Fruit fly (Drosophila melanogaster) whole organism, prepupa: ENCODE measurements around the gene Rph.

Source experiments
- CG10631 ChIP-seq: fragments of 200-800 bp; sonication (Bioruptor generic); optimal IDR thresholded peaks from 2 replicates; lab custom pipeline; 2016; ENCODE audit warnings: missing biosample characterization, missing genetic modification characterization
- CG10669 ChIP-seq: fragments of 200-800 bp; sonication (Bioruptor generic); optimal IDR thresholded peaks from 3 replicates; lab custom pipeline; 2018; ENCODE audit warnings: missing biosample characterization, mild to moderate bottlenecking, missing genetic modification characterization, moderate library complexity
- CG11294 ChIP-seq: fragments of 200-800 bp; sonication (Bioruptor generic); IDR thresholded peaks from 2 replicates; pipeline ENCODE4 v1.3.6; 2022; ENCODE audit warnings: missing biosample characterization, missing genetic modification characterization
- CG11762 ChIP-seq: fragments of 200-800 bp; sonication (Bioruptor generic); optimal IDR thresholded peaks from 3 replicates; lab custom pipeline; 2016; ENCODE audit warnings: missing biosample characterization, missing genetic modification characterization; ENCODE audit not compliant: insufficient read depth
- CG11902 ChIP-seq: fragments of 200-800 bp; sonication (Bioruptor generic); optimal IDR thresholded peaks from 3 replicates; lab custom pipeline; 2016; ENCODE audit warnings: missing biosample characterization, missing genetic modification characterization
- CG15336 ChIP-seq: fragments of 200-800 bp; sonication (Bioruptor generic); IDR thresholded peaks from 2 replicates; pipeline ENCODE4 v1.3.6; 2022; ENCODE audit warnings: missing biosample characterization, missing genetic modification characterization
- CG1621 ChIP-seq: fragments of 200-800 bp; sonication (Bioruptor generic); optimal IDR thresholded peaks from 3 replicates; lab custom pipeline; 2018; ENCODE audit warnings: missing biosample characterization, mild to moderate bottlenecking, missing genetic modification characterization
- CG16779 ChIP-seq: fragments of 200-800 bp; sonication (Bioruptor generic); optimal IDR thresholded peaks from 3 replicates; lab custom pipeline; 2017; ENCODE audit warnings: missing biosample characterization, mild to moderate bottlenecking, missing genetic modification characterization
- CG31627 ChIP-seq: fragments of 200-800 bp; sonication (Bioruptor generic); optimal IDR thresholded peaks from 3 replicates; lab custom pipeline; 2016; ENCODE audit warnings: missing biosample characterization, missing genetic modification characterization
- CG32006 ChIP-seq: fragments of 200-800 bp; sonication (Bioruptor generic); optimal IDR thresholded peaks from 3 replicates; lab custom pipeline; 2017; ENCODE audit warnings: missing biosample characterization, mild to moderate bottlenecking, missing genetic modification characterization
- CG34406 ChIP-seq: fragments of 200-800 bp; sonication (Bioruptor generic); optimal IDR thresholded peaks from 3 replicates; lab custom pipeline; 2016; ENCODE audit warnings: missing biosample characterization, missing genetic modification characterization
- CG3919 ChIP-seq: fragments of 200-800 bp; sonication (Bioruptor generic); optimal IDR thresholded peaks from 3 replicates; lab custom pipeline; 2016; ENCODE audit warnings: missing biosample characterization, missing genetic modification characterization
- CG4318 ChIP-seq: fragments of 200-800 bp; sonication (Bioruptor generic); optimal IDR thresholded peaks from 3 replicates; lab custom pipeline; 2017; ENCODE audit warnings: missing biosample characterization, mild to moderate bottlenecking, missing genetic modification characterization
- CG6276 ChIP-seq: fragments of 200-800 bp; sonication (Bioruptor generic); optimal IDR thresholded peaks from 2 replicates; lab custom pipeline; 2017; ENCODE audit warnings: missing biosample characterization, mild to moderate bottlenecking, missing genetic modification characterization
- CG6792 ChIP-seq: fragments of 200-800 bp; sonication (Bioruptor generic); optimal IDR thresholded peaks from 3 replicates; lab custom pipeline; 2016; ENCODE audit warnings: missing biosample characterization, missing genetic modification characterization
- CG6808 ChIP-seq: fragments of 200-800 bp; sonication (Bioruptor generic); optimal IDR thresholded peaks from 3 replicates; lab custom pipeline; 2017; ENCODE audit warnings: missing biosample characterization, missing genetic modification characterization, mild to moderate bottlenecking, moderate library complexity, missing genetic modification reagents
- CG6854 ChIP-seq: fragments of 200-800 bp; sonication (Bioruptor generic); optimal IDR thresholded peaks from 2 replicates; lab custom pipeline; 2017; ENCODE audit warnings: missing biosample characterization, mild to moderate bottlenecking, missing genetic modification characterization
- CG7368 ChIP-seq: fragments of 200-800 bp; sonication (Bioruptor generic); optimal IDR thresholded peaks from 3 replicates; lab custom pipeline; 2016; ENCODE audit warnings: missing biosample characterization, missing genetic modification characterization
- CG8119 ChIP-seq: fragments of 200-800 bp; sonication (Bioruptor generic); IDR thresholded peaks from 3 replicates; pipeline ENCODE4 v1.3.6; 2022; ENCODE audit warnings: missing biosample characterization, missing genetic modification characterization
- CG8632 ChIP-seq: fragments of 200-800 bp; sonication (Bioruptor generic); optimal IDR thresholded peaks from 3 replicates; lab custom pipeline; 2016; ENCODE audit warnings: missing biosample characterization, missing genetic modification characterization
- Eip78C ChIP-seq: fragments of 200-800 bp; sonication (Bioruptor generic); peaks from one replicate; lab custom pipeline; 2016; ENCODE audit warnings: missing biosample characterization, missing genetic modification characterization
- Eip93F ChIP-seq: fragments of 200-800 bp; sonication (Bioruptor generic); optimal IDR thresholded peaks from 2 replicates; lab custom pipeline; 2016; ENCODE audit warnings: missing biosample characterization, mild to moderate bottlenecking, missing genetic modification characterization
- Ets21C ChIP-seq: fragments of 200-800 bp; sonication (Bioruptor generic); optimal IDR thresholded peaks from 3 replicates; lab custom pipeline; 2016; ENCODE audit warnings: missing biosample characterization, missing genetic modification characterization
- Gug ChIP-seq: fragments of 200-800 bp; sonication (Bioruptor generic); IDR thresholded peaks from 2 replicates; pipeline ENCODE4 v1.3.6; 2022; ENCODE audit warnings: missing biosample characterization, missing genetic modification characterization
- Hr4 ChIP-seq: fragments of 200-800 bp; sonication (Bioruptor generic); optimal IDR thresholded peaks from 3 replicates; lab custom pipeline; 2016; ENCODE audit warnings: missing biosample characterization, missing genetic modification characterization
- Lpt ChIP-seq: fragments of 200-800 bp; sonication (Bioruptor generic); optimal IDR thresholded peaks from 3 replicates; lab custom pipeline; 2016; ENCODE audit warnings: missing biosample characterization, missing genetic modification characterization
- Met ChIP-seq: fragments of 200-800 bp; sonication (Bioruptor generic); optimal IDR thresholded peaks from 3 replicates; lab custom pipeline; 2016; ENCODE audit warnings: missing biosample characterization, missing genetic modification characterization
- OdsH ChIP-seq: fragments of 200-800 bp; sonication (Bioruptor generic); optimal IDR thresholded peaks from 3 replicates; lab custom pipeline; 2016; ENCODE audit warnings: missing biosample characterization, missing genetic modification characterization
- Smox ChIP-seq: fragments of 200-800 bp; sonication (Bioruptor generic); optimal IDR thresholded peaks from 3 replicates; lab custom pipeline; 2016; ENCODE audit warnings: missing biosample characterization, missing genetic modification characterization
- Sox102F ChIP-seq: fragments of 200-800 bp; sonication (Bioruptor generic); optimal IDR thresholded peaks from 2 replicates; lab custom pipeline; 2016; ENCODE audit warnings: missing biosample characterization, mild to moderate bottlenecking, missing genetic modification characterization
- Sox14 ChIP-seq: fragments of 200-800 bp; sonication (Bioruptor generic); optimal IDR thresholded peaks from 3 replicates; lab custom pipeline; 2016; ENCODE audit warnings: missing biosample characterization, missing genetic modification characterization
- Sox15 ChIP-seq: fragments of 200-800 bp; sonication (Bioruptor generic); optimal IDR thresholded peaks from 3 replicates; lab custom pipeline; 2016; ENCODE audit warnings: missing biosample characterization, missing genetic modification characterization
- dac ChIP-seq: fragments of 200-800 bp; sonication (Bioruptor generic); optimal IDR thresholded peaks from 2 replicates; lab custom pipeline; 2017; ENCODE audit warnings: missing biosample characterization, mild to moderate bottlenecking, missing genetic modification characterization
- dsx ChIP-seq: fragments of 200-800 bp; optimal IDR thresholded peaks from 3 replicates; lab custom pipeline; 2019; ENCODE audit warnings: missing biosample characterization, mild to moderate bottlenecking, missing genetic modification characterization, moderate library complexity; ENCODE audit not compliant: poor library complexity, severe bottlenecking
- esn ChIP-seq: fragments of 200-800 bp; sonication (Bioruptor generic); optimal IDR thresholded peaks from 2 replicates; lab custom pipeline; 2016; ENCODE audit warnings: missing biosample characterization, mild to moderate bottlenecking, missing genetic modification characterization, moderate library complexity
- fd59A ChIP-seq: fragments of 200-800 bp; sonication (Bioruptor generic); optimal IDR thresholded peaks from 2 replicates; lab custom pipeline; 2017; ENCODE audit warnings: missing biosample characterization, mild to moderate bottlenecking, missing genetic modification characterization, missing genetic modification reagents
- fd85E ChIP-seq: fragments of 200-800 bp; sonication (Bioruptor generic); optimal IDR thresholded peaks from 3 replicates; lab custom pipeline; 2016; ENCODE audit warnings: missing biosample characterization, missing genetic modification characterization
- lz ChIP-seq: fragments of 200-800 bp; sonication (Bioruptor generic); optimal IDR thresholded peaks from 3 replicates; lab custom pipeline; 2016; ENCODE audit warnings: missing biosample characterization, missing genetic modification characterization
- svp ChIP-seq: fragments of 200-800 bp; sonication (Bioruptor generic); peaks from one replicate; lab custom pipeline; 2016; ENCODE audit warnings: missing biosample characterization, missing genetic modification characterization

The Rph gene

dm6 chrX:10717869-10718268 is 39.6 kb downstream of the Rph start (continued):
- TF ChIP-seq lz (GFP tag; lab: Kevin White, UChicago), result peak; percentile 60
- peak; percentile 57 for TF ChIP-seq CG3919
- peak; percentile 70 for TF ChIP-seq esn
- TF ChIP-seq CG34406 (GFP tag; lab: Kevin White, UChicago), result peak; percentile 57
- TF ChIP-seq CG31627 (GFP tag; lab: Kevin White, UChicago), result peak; percentile 55
- TF ChIP-seq dac (GFP tag; lab: Kevin White, UChicago), result no peak
- TF ChIP-seq Met (GFP tag; lab: Kevin White, UChicago), result peak; percentile 68
- no peak for TF ChIP-seq fd85E (GFP tag; lab: Kevin White, UChicago)
- peak; percentile 35 for TF ChIP-seq Sox14
- TF ChIP-seq dsx (GFP tag; lab: Kevin White, UChicago), result peak; percentile 23
- no peak for TF ChIP-seq CG16779 (tag; lab: Kevin White, UChicago)
- peak; percentile 64 for TF ChIP-seq Sox102F (GFP tag; lab: Kevin White, UChicago)
- peak; percentile 86 for TF ChIP-seq Eip78C (GFP tag; lab: Kevin White, UChicago)
- peak; percentile 26; the same call in 1 of the 2 replicates for TF ChIP-seq Gug (GFP tag; lab: Robert Waterston, UW)
- no peak for TF ChIP-seq CG6854
- peak; percentile 36 for TF ChIP-seq Hr4 (GFP tag; lab: Kevin White, UChicago)
- peak; percentile 18 for TF ChIP-seq CG1621 (tag; lab: Kevin White, UChicago)
- peak; percentile 48 for TF ChIP-seq Smox (GFP tag; lab: Kevin White, UChicago)
- TF ChIP-seq CG8119 (GFP tag; lab: Robert Waterston, UW), result no peak
- no peak for TF ChIP-seq Eip93F
- TF ChIP-seq Ets21C (GFP tag; lab: Kevin White, UChicago), result peak; percentile 32
- peak; percentile 35 for TF ChIP-seq CG10631 (GFP tag; lab: Kevin White, UChicago)
- TF ChIP-seq CG4318 (GFP tag; lab: Kevin White, UChicago), result no peak
- TF ChIP-seq CG10669, result peak; percentile 35
- TF ChIP-seq Sox15 (GFP tag; lab: Kevin White, UChicago), result peak; percentile 67
- no peak for TF ChIP-seq CG6808 (GFP tag; lab: Kevin White, UChicago)
- peak; percentile 58 for TF ChIP-seq CG11902 (GFP tag; lab: Kevin White, UChicago)
- TF ChIP-seq CG7368 (GFP tag; lab: Kevin White, UChicago), result peak; percentile 59
- TF ChIP-seq Lpt, result no peak
- TF ChIP-seq svp (GFP tag; lab: Kevin White, UChicago), result peak; percentile 74
- TF ChIP-seq fd59A (GFP tag; lab: Kevin White, UChicago), result no peak
- TF ChIP-seq OdsH, result peak; percentile 64
- TF ChIP-seq CG6276 (GFP tag; lab: Kevin White, UChicago), result no peak
- TF ChIP-seq CG11294 (GFP tag; lab: Robert Waterston, UW), result peak; percentile 21; the same call in 1 of the 2 replicates
- TF ChIP-seq CG11762 (GFP tag; lab: Kevin White, UChicago), result peak; percentile 39
- peak; percentile 54 for TF ChIP-seq CG15336 (GFP tag; lab: Robert Waterston, UW)
- peak; percentile 50 for TF ChIP-seq CG32006 (GFP tag; lab: Kevin White, UChicago)
- peak; percentile 75 for TF ChIP-seq CG8632
- TF ChIP-seq CG6792 (GFP tag; lab: Kevin White, UChicago), result peak; percentile 60
